Worm (Caenorhabditis elegans) whole organism, L1 larva: ENCODE data around the gene thk-1.

Experiments
- aha-1 ChIP-seq: fragments of 150-350 bp; optimal IDR thresholded peaks from 2 replicates; lab custom pipeline; 2014; ENCODE audit warnings: missing biosample characterization, missing genetic modification characterization
- ceh-90 ChIP-seq: sonication (generic microtip); optimal IDR thresholded peaks from 2 replicates; lab custom pipeline; 2016; ENCODE audit warnings: missing genetic modification characterization, missing compliant biosample characterization
- ces-1 ChIP-seq: fragments of 150-350 bp; optimal IDR thresholded peaks from 2 replicates; lab custom pipeline; 2014; ENCODE audit warnings: missing biosample characterization, missing genetic modification reagents, missing genetic modification characterization
- elt-3 ChIP-seq, 6 experiments: fragments of 150-350 bp in 1 of 6; sonication (generic microtip); optimal IDR thresholded peaks; 2 replicates each; lab custom pipeline; 2017 to 2018; ENCODE audit warnings: missing biosample characterization in 6 of 6, missing genetic modification characterization in 6 of 6, inconsistent platforms in 1 of 6
- fkh-10 ChIP-seq: sonication (generic microtip); optimal IDR thresholded peaks from 2 replicates; lab custom pipeline; 2017; ENCODE audit warnings: missing biosample characterization, missing genetic modification reagents, missing genetic modification characterization
- mef-2 ChIP-seq: fragments of 150-350 bp; optimal IDR thresholded peaks from 2 replicates; lab custom pipeline; 2014; ENCODE audit warnings: missing biosample characterization, missing genetic modification characterization
- nhr-11 ChIP-seq: fragments of 150-350 bp; optimal IDR thresholded peaks from 2 replicates; lab custom pipeline; 2014; ENCODE audit warnings: missing biosample characterization, missing genetic modification characterization
- nhr-12 ChIP-seq: sonication (generic microtip); optimal IDR thresholded peaks from 2 replicates; lab custom pipeline; 2017; ENCODE audit warnings: missing biosample characterization, missing genetic modification characterization
- nhr-19 ChIP-seq: fragments of 200-800 bp; sonication (Bioruptor generic); conservative IDR thresholded peaks from 2 replicates; pipeline ENCODE4 v1.3.6; 2022; ENCODE audit warnings: missing genetic modification characterization, missing compliant biosample characterization
- pqm-1 ChIP-seq: sonication (generic microtip); optimal IDR thresholded peaks from 3 replicates; lab custom pipeline; 2017; ENCODE audit warnings: missing biosample characterization, missing genetic modification characterization
- rnt-1 ChIP-seq: sonication (generic microtip); optimal IDR thresholded peaks from 2 replicates; lab custom pipeline; 2016; ENCODE audit warnings: mild to moderate bottlenecking, missing genetic modification characterization, moderate library complexity, missing compliant biosample characterization
- tbx-2 ChIP-seq: sonication (generic microtip); optimal IDR thresholded peaks from 2 replicates; lab custom pipeline; 2016; ENCODE audit warnings: missing genetic modification characterization, missing compliant biosample characterization

DNA sequence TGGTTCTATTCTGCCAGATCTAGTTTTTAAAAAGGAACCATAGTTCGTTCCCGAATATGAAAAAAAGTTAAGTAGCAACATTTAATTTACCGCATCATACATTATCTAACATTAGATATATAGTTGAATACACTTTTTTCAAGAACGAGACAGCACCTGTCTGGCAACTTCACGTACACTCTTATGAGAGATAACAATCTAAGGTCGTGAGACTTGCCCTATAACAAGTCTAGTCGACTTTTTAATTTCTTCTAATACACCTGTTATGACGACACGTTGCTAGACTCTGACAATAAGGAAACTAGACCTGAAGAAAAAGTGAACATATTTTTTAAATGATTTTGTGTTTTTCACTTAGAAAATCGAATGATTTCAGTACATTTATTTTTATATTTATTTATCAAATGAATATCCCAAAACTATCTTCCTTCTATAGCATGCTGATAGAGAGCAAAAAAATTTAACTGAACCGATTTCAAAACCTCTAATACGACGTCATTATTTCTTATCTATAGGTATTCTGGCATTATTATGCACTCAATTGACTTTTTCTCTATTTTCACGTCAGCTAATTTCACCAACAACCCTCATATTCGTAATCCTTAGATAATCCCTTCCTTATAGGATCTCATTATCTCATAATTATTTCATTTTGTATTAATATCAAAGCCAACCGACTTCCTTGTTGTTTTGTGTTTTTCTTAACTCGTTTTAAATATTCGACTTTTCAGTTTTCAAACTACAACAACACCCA is 28.3 kb downstream of the thk-1 start:
- TF ChIP-seq fkh-10 (GFP tag; lab: Kevin White, UChicago), result no peak
- no peak for TF ChIP-seq ces-1 (GFP tag; lab: Kevin White, UChicago)
- no peak for TF ChIP-seq nhr-12 (tag; lab: Kevin White, UChicago)
- no peak for TF ChIP-seq rnt-1 (tag; lab: Kevin White, UChicago)
- TF ChIP-seq nhr-19 (GFP tag; lab: Robert Waterston, UW), result no peak
- TF ChIP-seq elt-3 (tag; optimal IDR thresholded peaks at IDR 0.05; lab: Kevin White, UChicago), result no peak
- TF ChIP-seq nhr-11 (tag; lab: Kevin White, UChicago), result no peak
- no peak for TF ChIP-seq mef-2 (tag; lab: Kevin White, UChicago)
- no peak for TF ChIP-seq ceh-90 (tag; lab: Kevin White, UChicago)
- no peak for TF ChIP-seq pqm-1 (tag; lab: Kevin White, UChicago)
- TF ChIP-seq aha-1 (tag; lab: Kevin White, UChicago), result no peak
- TF ChIP-seq tbx-2 (tag; lab: Kevin White, UChicago), result no peak
